Worm (Caenorhabditis elegans): ENCODE results near the gene srt-70.

The srt-70 gene

ce11 chrV:5297740-5298139 lies 38.4 kb upstream of the srt-70 start:
- TF ChIP-seq hmg-1.2 (GFP tag; IDR thresholded peaks at IDR 0.05) (no peak), unc-130 (GFP tag; optimal IDR thresholded peaks at IDR 0.05) (no peak), F55B11.4 (tag; optimal IDR thresholded peaks at IDR 0.05; ENCODE audit: borderline replicate concordance, insufficient read depth) (no peak), B0336.3 (GFP tag; IDR thresholded peaks at IDR 0.05) (no peak), ztf-26 (tag; optimal IDR thresholded peaks at IDR 0.05) (no peak), fkh-3 (tag; optimal IDR thresholded peaks at IDR 0.05) (no peak), Y79H2A.3 (GFP tag; conservative IDR thresholded peaks at IDR 0.05) (no peak), snpc-4 (GFP tag; optimal IDR thresholded peaks at IDR 0.05) (no peak), snpc-4 (tag; optimal IDR thresholded peaks at IDR 0.05) (no peak), bed-2 (GFP tag; IDR thresholded peaks at IDR 0.05) (no peak), ccch-3 (GFP tag; optimal IDR thresholded peaks at IDR 0.05) (no peak)

DNA sequence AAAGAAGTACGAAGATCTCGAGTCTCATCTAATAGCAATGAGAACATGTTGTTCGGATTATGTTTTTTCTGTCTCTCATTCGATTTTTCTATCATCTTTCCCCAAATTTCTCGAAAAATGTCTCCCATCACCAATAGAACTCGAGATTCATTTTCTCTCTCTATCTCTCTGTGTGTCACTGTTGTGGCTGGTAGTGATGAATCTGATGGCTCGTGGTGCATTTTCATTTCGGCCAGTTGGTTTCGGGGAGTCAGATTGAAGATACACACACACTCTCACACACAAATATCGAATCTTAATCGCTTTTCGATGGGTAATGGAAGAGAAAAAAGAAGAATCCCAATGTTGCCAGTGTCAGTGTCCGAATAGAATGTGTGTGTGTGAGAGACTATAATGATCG lies 36.6 kb upstream of the srt-70 start:
- TF ChIP-seq somi-1 (GFP tag; optimal IDR thresholded peaks at IDR 0.05) (peak; percentile 2), K11D2.4 (GFP tag; IDR thresholded peaks at IDR 0.05) (no peak), sdz-38 (tag; optimal IDR thresholded peaks at IDR 0.05) (no peak), F23B12.7 (tag; optimal IDR thresholded peaks at IDR 0.05; ENCODE audit: insufficient read depth) (no peak), bed-1 (GFP tag; IDR thresholded peaks at IDR 0.05) (no peak), bed-2 (GFP tag; IDR thresholded peaks at IDR 0.05) (no peak), efl-1 (GFP tag; optimal IDR thresholded peaks at IDR 0.05) (no peak)

ce11 chrV:5288676-5289075 lies 29.3 kb upstream of the srt-70 start:
- no peak for TF ChIP-seq lin-40 (tag; optimal IDR thresholded peaks at IDR 0.05)
- no peak for TF ChIP-seq nfya-1 (tag; optimal IDR thresholded peaks at IDR 0.05; ENCODE audit: borderline replicate concordance, insufficient read depth)
- no peak for TF ChIP-seq nhr-90 (tag; optimal IDR thresholded peaks at IDR 0.05)
- no peak for TF ChIP-seq hsf-1 (GFP tag; IDR thresholded peaks at IDR 0.05)
- TF ChIP-seq sdz-38 (tag; optimal IDR thresholded peaks at IDR 0.05), result no peak
- TF ChIP-seq somi-1 (GFP tag; optimal IDR thresholded peaks at IDR 0.05), result no peak
- TF ChIP-seq lag-1 (GFP tag; IDR thresholded peaks at IDR 0.05), result no peak
- no peak for TF ChIP-seq egl-44 (GFP tag; IDR thresholded peaks at IDR 0.05)
- TF ChIP-seq lin-26 (GFP tag; IDR thresholded peaks at IDR 0.05), result no peak
- no peak for TF ChIP-seq fkh-3 (tag; optimal IDR thresholded peaks at IDR 0.05)
- no peak for TF ChIP-seq snpc-1.1 (tag; optimal IDR thresholded peaks at IDR 0.05; ENCODE audit: insufficient read depth)
- no peak for TF ChIP-seq F57C9.4 (tag; optimal IDR thresholded peaks at IDR 0.05)
- no peak for TF ChIP-seq Y53F4B.3 (GFP tag; IDR thresholded peaks at IDR 0.05)

- TF ChIP-seq nhr-179 (tag; optimal IDR thresholded peaks at IDR 0.05) (no peak), tlf-1 (GFP tag; optimal IDR thresholded peaks at IDR 0.05) (no peak), K12H6.12 (tag; optimal IDR thresholded peaks at IDR 0.05) (no peak), aptf-2 (GFP tag; conservative IDR thresholded peaks at IDR 0.05) (no peak), tbp1 (GFP tag; optimal IDR thresholded peaks at IDR 0.05) (no peak), hlh-12 (tag; optimal IDR thresholded peaks at IDR 0.05) (no peak), madf-6 (GFP tag; IDR thresholded peaks at IDR 0.05) (no peak), B0336.3 (GFP tag; IDR thresholded peaks at IDR 0.05) (no peak), snpc-1.1 (tag; optimal IDR thresholded peaks at IDR 0.05; ENCODE audit: insufficient read depth) (no peak), egrh-3 (GFP tag; IDR thresholded peaks at IDR 0.05) (no peak), gei-17 (GFP tag; optimal IDR thresholded peaks at IDR 0.05) (no peak), nhr-80 (tag; optimal IDR thresholded peaks at IDR 0.05) (no peak), dpff-1 (tag; optimal IDR thresholded peaks at IDR 0.05) (no peak), F22D6.2 (tag; optimal IDR thresholded peaks at IDR 0.05) (no peak), ztf-18 (tag; optimal IDR thresholded peaks at IDR 0.05) (no peak), zim-3 (tag; optimal IDR thresholded peaks at IDR 0.05) (no peak)
These were observed 27.9 kb upstream of the srt-70 start, which contains the start of gene Y49G5A.1 for ce11 chrV:5287273-5287672. TSS of gene Y49G5A.1 (minus strand) at chrV:5287373.

Measured in whole organism, young adult.